Worm (Caenorhabditis elegans) whole organism, young adult: Measurements from ENCODE around the gene T23G7.2.

Source experiments
- F49E8.2 ChIP-seq: sonication (generic microtip); optimal IDR thresholded peaks from 3 replicates; lab custom pipeline; 2017; ENCODE audit warnings: missing genetic modification characterization, mild to moderate bottlenecking, missing compliant biosample characterization, antibody characterized with exemption, moderate library complexity; ENCODE audit not compliant: insufficient read depth
- lag-1 ChIP-seq: fragments of 200-800 bp; sonication (Bioruptor generic); IDR thresholded peaks from 2 replicates; pipeline ENCODE4 v1.3.6; 2022; ENCODE audit warnings: missing genetic modification reagents, missing genetic modification characterization, missing compliant biosample characterization
- pha-4 ChIP-seq: fragments of 150-350 bp; sonication (generic microtip); optimal IDR thresholded peaks from 2 replicates; lab custom pipeline; 2014; ENCODE audit warnings: missing biosample characterization, missing genetic modification reagents, missing genetic modification characterization

- TF ChIP-seq F49E8.2 (tag; lab: Kevin White, UChicago): no peak
- TF ChIP-seq pha-4: no peak
- no peak for TF ChIP-seq lag-1 (GFP tag; lab: Robert Waterston, UW)
Observed at ce11 chrII:9210076-9210475, 37.3 kb upstream of the T23G7.2 start, which contains the start of gene ZK1067.4.
